Fruit fly (Drosophila melanogaster) whole organism, pupa: ENCODE data around the gene CG6299.

Source experiments
- CG10348 ChIP-seq: fragments of 200-800 bp; sonication (Bioruptor generic); IDR thresholded peaks from 2 replicates; pipeline ENCODE4 v1.3.6; 2022; ENCODE audit warnings: missing biosample characterization, missing genetic modification characterization
- CG12605 ChIP-seq: fragments of 200-800 bp; sonication (Bioruptor generic); IDR thresholded peaks from 2 replicates; pipeline ENCODE4 v1.3.6; 2022; ENCODE audit warnings: missing biosample characterization, missing genetic modification characterization
- CG13204 ChIP-seq: fragments of 200-800 bp; sonication (Bioruptor generic); optimal IDR thresholded peaks from 2 replicates; lab custom pipeline; 2018; ENCODE audit warnings: missing biosample characterization, mild to moderate bottlenecking, missing genetic modification characterization, moderate library complexity
- CG14655 ChIP-seq: fragments of 200-800 bp; sonication (Bioruptor generic); optimal IDR thresholded peaks from 3 replicates; lab custom pipeline; 2017; ENCODE audit warnings: mild to moderate bottlenecking, missing biosample characterization, missing genetic modification reagents, missing genetic modification characterization
- CG15710 ChIP-seq: fragments of 200-800 bp; sonication (Bioruptor generic); optimal IDR thresholded peaks from 2 replicates; lab custom pipeline; 2018; ENCODE audit warnings: missing biosample characterization, mild to moderate bottlenecking, missing genetic modification characterization, moderate library complexity
- CG17806 ChIP-seq: fragments of 200-800 bp; sonication (Bioruptor generic); optimal IDR thresholded peaks from 2 replicates; lab custom pipeline; 2018; ENCODE audit warnings: missing biosample characterization, mild to moderate bottlenecking, missing genetic modification characterization, moderate library complexity
- CG32121 ChIP-seq: fragments of 200-800 bp; sonication (Bioruptor generic); IDR thresholded peaks from 2 replicates; pipeline ENCODE4 v1.3.6; 2022; ENCODE audit warnings: missing biosample characterization, missing genetic modification characterization
- CG34367 ChIP-seq: fragments of 200-800 bp; sonication (Bioruptor generic); optimal IDR thresholded peaks from 2 replicates; lab custom pipeline; 2018; ENCODE audit warnings: missing biosample characterization, mild to moderate bottlenecking, missing genetic modification characterization
- CG4496 ChIP-seq: fragments of 200-800 bp; sonication (Bioruptor generic); IDR thresholded peaks from 3 replicates; pipeline ENCODE4 v1.3.6; 2022; ENCODE audit warnings: missing biosample characterization, missing genetic modification characterization
- CG8159 ChIP-seq: fragments of 200-800 bp; sonication (Bioruptor generic); optimal IDR thresholded peaks from 3 replicates; lab custom pipeline; 2018; ENCODE audit warnings: missing biosample characterization, mild to moderate bottlenecking, missing genetic modification characterization, moderate library complexity
- CG8301 ChIP-seq: fragments of 200-800 bp; sonication (Bioruptor generic); optimal IDR thresholded peaks from 2 replicates; lab custom pipeline; 2018; ENCODE audit warnings: missing biosample characterization, mild to moderate bottlenecking, missing genetic modification characterization
- CG9948 ChIP-seq: fragments of 200-800 bp; sonication (Bioruptor generic); optimal IDR thresholded peaks from 2 replicates; lab custom pipeline; 2018; ENCODE audit warnings: missing biosample characterization, mild to moderate bottlenecking, missing genetic modification characterization, moderate library complexity
- D1 ChIP-seq: fragments of 200-800 bp; sonication (Bioruptor generic); optimal IDR thresholded peaks from 2 replicates; lab custom pipeline; 2018; ENCODE audit warnings: missing biosample characterization, mild to moderate bottlenecking, missing genetic modification characterization, moderate library complexity
- EcR ChIP-seq: fragments of 200-800 bp; sonication (Bioruptor generic); optimal IDR thresholded peaks from 3 replicates; lab custom pipeline; 2019; ENCODE audit warnings: missing biosample characterization, missing genetic modification characterization, mild to moderate bottlenecking, moderate library complexity, missing genetic modification reagents
- Ets98B ChIP-seq: fragments of 200-800 bp; sonication (Bioruptor generic); IDR thresholded peaks from 2 replicates; pipeline ENCODE4 v1.3.6; 2022; ENCODE audit warnings: missing biosample characterization, missing genetic modification characterization
- Pif1A ChIP-seq: fragments of 200-800 bp; sonication (Bioruptor generic); optimal IDR thresholded peaks from 3 replicates; lab custom pipeline; 2016; ENCODE audit warnings: missing biosample characterization, missing genetic modification characterization
- Pif1B ChIP-seq: fragments of 200-800 bp; sonication (Bioruptor generic); optimal IDR thresholded peaks from 3 replicates; lab custom pipeline; 2016; ENCODE audit warnings: missing biosample characterization, missing genetic modification characterization
- Snoo ChIP-seq: fragments of 200-800 bp; sonication (Bioruptor generic); optimal IDR thresholded peaks from 3 replicates; lab custom pipeline; 2017; ENCODE audit warnings: missing biosample characterization, mild to moderate bottlenecking, missing genetic modification characterization, inconsistent platforms
- fd96Ca ChIP-seq: fragments of 200-800 bp; sonication (Bioruptor generic); IDR thresholded peaks from 3 replicates; pipeline ENCODE4 v1.3.6; 2022; ENCODE audit warnings: missing biosample characterization, missing genetic modification characterization
- gl ChIP-seq: fragments of 200-800 bp; sonication (Bioruptor generic); optimal IDR thresholded peaks from 2 replicates; lab custom pipeline; 2018; ENCODE audit warnings: missing biosample characterization, mild to moderate bottlenecking, missing genetic modification characterization
- rn ChIP-seq: fragments of 200-800 bp; sonication (Bioruptor generic); IDR thresholded peaks from 2 replicates; pipeline ENCODE4 v1.3.6; 2022; ENCODE audit warnings: missing biosample characterization, missing genetic modification characterization

CG6299 gene

dm6 chrX:15450327-15450644 is 12.2 kb upstream of the CG6299 start:
- no peak for TF ChIP-seq CG12605 (GFP tag; lab: Robert Waterston, UW)

- TF ChIP-seq rn (0 out of 2 replicates have a peak, but pooled peaks have one; percentile 20), Snoo (tag; lab: Kevin White, UChicago) (no peak), CG14655 (no peak), CG10348 (no peak), CG8159 (peak; percentile 38), CG13204 (GFP tag; lab: Kevin White, UChicago) (no peak), CG32121 (GFP tag; lab: Robert Waterston, UW) (no peak), Pif1A (no peak), CG9948 (peak; percentile 17), fd96Ca (GFP tag; lab: Robert Waterston, UW) (peak; percentile 58; the same call in 1 of the 3 replicates), Pif1B (GFP tag; lab: Kevin White, UChicago) (peak; percentile 15), CG15710 (tag; lab: Kevin White, UChicago) (peak; percentile 45), CG4496 (peak; percentile 64), CG34367 (tag; lab: Kevin White, UChicago) (peak; percentile 6), CG17806 (tag; lab: Kevin White, UChicago) (peak; percentile 11), EcR (GFP tag; lab: Kevin White, UChicago) (no peak), Ets98B (GFP tag; lab: Robert Waterston, UW) (peak; percentile 35; the same call in 1 of the 2 replicates), CG12605 (GFP tag; lab: Robert Waterston, UW) (peak; percentile 72)
Observed at dm6 chrX:15453121-15453520, 9.4 kb upstream of the CG6299 start, which contains the start of gene CG11655. CG11655 (plus strand) TSS chrX:15453471.

- TF ChIP-seq CG12605 (GFP tag; lab: Robert Waterston, UW) (no peak), CG8301 (tag; lab: Kevin White, UChicago) (no peak), D1 (no peak), CG10348 (no peak), Pif1B (GFP tag; lab: Kevin White, UChicago) (no peak), Pif1A (no peak), CG14655 (no peak), CG9948 (no peak), Snoo (tag; lab: Kevin White, UChicago) (no peak), rn (no peak)
Observed at dm6 chrX:15464531-15464930, 2.0 kb downstream of the CG6299 start.

- TF ChIP-seq rn: no peak
- TF ChIP-seq CG32121 (GFP tag; lab: Robert Waterston, UW): 0 out of 2 replicates have a peak, but pooled peaks have one; percentile 30
- TF ChIP-seq EcR (GFP tag; lab: Kevin White, UChicago): peak; percentile 70
- TF ChIP-seq CG4496: peak; percentile 93
- TF ChIP-seq fd96Ca (GFP tag; lab: Robert Waterston, UW): 0 out of 3 replicates have a peak, but pooled peaks have one; percentile 43
Observed at dm6 chrX:15465410-15465809, 2.9 kb downstream of the CG6299 start.

dm6 chrX:15467402-15467941 is 5.0 kb downstream of the CG6299 start, which contains the start of the genes CG15642 and CG15641:
CG15642 (minus strand) TSS chrX:15467757.
CG15641 (plus strand) TSS chrX:15467891.
- TF ChIP-seq EcR (GFP tag; lab: Kevin White, UChicago): no peak

dm6 chrX:15471904-15472303 is 9.4 kb downstream of the CG6299 start, which contains the start of the genes Grip128 and Alg14:
Grip128 (minus strand) TSS chrX:15472119.
Alg14 (plus strand) TSS chrX:15472164.
- TF ChIP-seq Pif1B (GFP tag; lab: Kevin White, UChicago): no peak
- TF ChIP-seq CG9948: no peak
- TF ChIP-seq CG8301 (tag; lab: Kevin White, UChicago): no peak
- TF ChIP-seq CG34367 (tag; lab: Kevin White, UChicago): no peak
- no peak for TF ChIP-seq rn
- no peak for TF ChIP-seq Snoo (tag; lab: Kevin White, UChicago)
- TF ChIP-seq CG4496: no peak
- TF ChIP-seq D1: no peak
- TF ChIP-seq EcR (GFP tag; lab: Kevin White, UChicago): no peak
- no peak for TF ChIP-seq CG14655
- TF ChIP-seq CG17806 (tag; lab: Kevin White, UChicago): no peak
- TF ChIP-seq CG13204 (GFP tag; lab: Kevin White, UChicago): no peak
- no peak for TF ChIP-seq CG10348
- TF ChIP-seq gl (tag; lab: Kevin White, UChicago): no peak
- TF ChIP-seq CG12605 (GFP tag; lab: Robert Waterston, UW): no peak
- TF ChIP-seq CG15710 (tag; lab: Kevin White, UChicago): no peak
- no peak for TF ChIP-seq CG32121 (GFP tag; lab: Robert Waterston, UW)
- no peak for TF ChIP-seq Pif1A
- TF ChIP-seq CG8159: no peak
- no peak for TF ChIP-seq fd96Ca (GFP tag; lab: Robert Waterston, UW)

- TF ChIP-seq CG32121 (GFP tag; lab: Robert Waterston, UW): peak; percentile 20; the same call in 1 of the 2 replicates
- no peak for TF ChIP-seq gl (tag; lab: Kevin White, UChicago)
Observed at dm6 chrX:15475367-15475789, 12.9 kb downstream of the CG6299 start, which contains the start of gene mh. mh (minus strand) TSS chrX:15475400.
